Fruit fly (Drosophila melanogaster): ENCODE results near the gene Vps52.

Gene Vps52

DNA sequence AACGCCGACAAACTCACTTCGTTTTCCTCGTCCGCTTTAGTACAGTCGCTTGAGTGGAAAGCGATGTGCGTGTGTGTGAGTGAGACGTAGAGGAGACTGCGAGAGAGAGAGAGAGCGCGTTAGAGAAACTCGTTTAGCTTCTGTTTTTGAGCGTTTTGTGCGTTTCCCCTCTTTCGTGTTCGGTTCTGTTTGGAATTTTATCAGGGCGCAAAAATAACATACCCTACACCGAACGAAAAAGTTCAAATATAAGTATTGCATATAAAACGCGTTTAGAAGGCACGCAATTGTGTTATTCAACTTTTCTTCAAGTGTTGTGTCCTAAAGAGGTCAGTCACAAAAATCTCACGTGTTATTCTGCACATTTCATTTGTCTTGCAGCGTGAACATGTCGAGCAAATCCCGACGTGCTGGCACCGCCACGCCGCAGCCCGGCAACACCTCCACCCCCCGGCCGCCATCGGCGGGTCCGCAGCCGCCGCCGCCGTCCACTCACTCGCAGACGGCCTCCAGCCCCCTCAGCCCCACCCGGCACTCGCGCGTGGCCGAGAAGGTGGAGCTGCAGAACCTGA, 19.3 kb upstream of the Vps52 start:
- TF ChIP-seq Myc (optimal IDR thresholded peaks at IDR 0.05) (no peak), psq (optimal IDR thresholded peaks at IDR 0.05) (no peak), Sin3A (optimal IDR thresholded peaks at IDR 0.05) (no peak)

DNA sequence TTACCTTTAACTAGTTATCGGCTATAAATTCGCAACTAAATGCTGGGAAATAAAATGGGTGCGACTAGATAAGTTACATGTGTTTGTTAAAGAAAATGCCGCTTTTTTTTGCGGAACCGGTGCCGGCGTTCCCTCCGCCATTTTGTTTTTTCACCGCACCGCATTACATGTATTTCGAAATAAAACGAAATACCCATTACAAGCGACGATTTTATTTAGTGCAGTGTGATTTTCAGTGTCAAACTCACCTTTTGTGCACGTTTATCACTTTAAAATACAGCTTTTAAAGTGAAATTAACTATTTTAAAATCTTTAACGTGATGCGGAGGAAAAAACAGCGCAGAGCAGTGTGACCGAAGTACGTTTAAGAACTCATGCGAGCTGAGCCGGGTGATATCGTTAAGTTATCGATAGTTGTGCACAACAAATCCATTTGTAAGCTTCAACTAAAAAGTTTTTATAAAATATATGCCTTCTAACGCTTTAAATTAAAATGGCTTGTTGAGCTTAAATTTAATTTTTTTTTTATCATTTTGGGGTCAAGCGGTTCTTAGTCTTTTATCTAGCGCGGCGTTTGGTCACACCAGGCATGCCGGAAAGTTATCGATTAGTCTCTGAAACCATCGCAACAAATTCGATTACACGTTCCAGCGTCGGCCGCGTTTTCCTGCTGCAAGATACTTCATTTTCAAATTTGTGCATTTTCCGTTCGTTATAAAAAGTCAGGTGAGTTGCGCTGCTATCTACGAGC, 18.4 kb upstream of the Vps52 start, which contains the start of the genes Hel25E and Lam:
TSS of gene Hel25E (minus strand) at position 380 of the 751 bp plus-strand sequence.
TSS of gene Lam (plus strand) at position 546 of the 751 bp plus-strand sequence.
- TF ChIP-seq insv (optimal IDR thresholded peaks at IDR 0.05): no peak
- TF ChIP-seq Myc (optimal IDR thresholded peaks at IDR 0.05): no peak
- no peak for TF ChIP-seq psq (optimal IDR thresholded peaks at IDR 0.05)
- no peak for TF ChIP-seq ttk (optimal IDR thresholded peaks at IDR 0.05)
- no peak for TF ChIP-seq Sin3A (optimal IDR thresholded peaks at IDR 0.05)
- TF ChIP-seq h (optimal IDR thresholded peaks at IDR 0.05): no peak

DNA sequence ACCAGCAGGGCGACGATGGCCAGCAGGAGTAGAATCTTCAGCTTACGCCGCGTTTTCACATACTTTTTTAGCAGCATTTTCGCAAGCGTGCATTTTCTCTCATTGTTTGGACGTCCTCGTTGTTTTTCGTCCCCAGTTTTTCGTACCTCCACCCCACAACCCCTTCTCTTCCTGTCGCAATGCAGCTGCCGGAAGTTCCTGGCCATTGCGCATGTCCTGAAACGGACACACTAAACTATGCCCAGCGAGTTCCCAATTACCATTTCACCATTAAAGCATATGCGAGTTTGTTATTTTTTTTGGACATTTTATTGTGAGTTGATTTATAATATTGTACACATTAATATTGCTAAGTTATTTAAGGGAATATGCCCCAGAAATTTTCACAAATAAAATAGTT, 15.3 kb upstream of the Vps52 start, which contains the start of gene CG14015:
TSS of gene CG14015 (minus strand) at position 163 of the 400 bp plus-strand sequence.
- TF ChIP-seq Myc (optimal IDR thresholded peaks at IDR 0.05) (no peak), ttk (optimal IDR thresholded peaks at IDR 0.05) (no peak), insv (optimal IDR thresholded peaks at IDR 0.05) (no peak), psq (optimal IDR thresholded peaks at IDR 0.05) (no peak), Sin3A (optimal IDR thresholded peaks at IDR 0.05) (no peak), h (optimal IDR thresholded peaks at IDR 0.05) (no peak)

DNA sequence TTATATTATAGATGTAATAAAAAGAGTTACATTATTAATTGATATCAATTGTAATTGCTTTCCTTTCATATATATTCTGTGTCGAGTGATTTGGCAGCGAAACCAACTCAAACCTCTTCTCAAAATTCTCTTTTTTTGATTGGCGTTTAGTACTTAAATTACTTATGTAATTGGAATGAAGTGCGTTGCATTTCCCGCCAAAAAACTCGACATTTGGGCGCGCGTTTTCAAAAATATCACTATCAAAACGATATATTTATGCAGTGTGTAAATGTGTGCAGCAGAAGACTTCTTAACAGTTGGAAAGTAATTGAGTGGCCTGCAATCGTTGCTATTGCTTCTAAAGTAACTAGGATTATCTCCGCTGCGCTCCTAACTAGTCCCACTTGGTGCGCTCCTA, 13.4 kb upstream of the Vps52 start:
- TF ChIP-seq ttk (optimal IDR thresholded peaks at IDR 0.05) (no peak), psq (optimal IDR thresholded peaks at IDR 0.05) (no peak), h (optimal IDR thresholded peaks at IDR 0.05) (no peak), Sin3A (optimal IDR thresholded peaks at IDR 0.05) (no peak)

DNA sequence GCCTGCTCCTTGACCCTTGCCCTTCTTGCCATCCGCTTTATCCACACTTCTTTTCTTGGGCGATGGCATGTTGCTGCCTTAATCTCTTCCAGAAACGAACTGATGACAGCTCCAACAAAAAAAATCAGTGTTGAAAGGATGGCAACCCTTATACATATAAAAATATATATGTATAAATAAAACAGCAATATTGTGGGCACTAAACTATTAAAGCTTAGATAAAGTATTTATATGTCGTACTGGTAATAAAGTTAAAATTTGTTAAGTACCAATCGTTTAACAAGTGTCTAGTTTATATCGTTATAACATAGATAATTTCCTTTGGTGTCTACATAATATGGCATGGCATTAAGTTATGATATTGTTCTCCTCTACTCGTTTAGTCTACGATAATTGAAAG, 13.0 kb upstream of the Vps52 start, which contains the start of gene tomb:
TSS of gene tomb (minus strand) at position 101 of the 400 bp plus-strand sequence.
- no peak for TF ChIP-seq psq (optimal IDR thresholded peaks at IDR 0.05)
- no peak for TF ChIP-seq ttk (optimal IDR thresholded peaks at IDR 0.05)
- TF ChIP-seq h (optimal IDR thresholded peaks at IDR 0.05): no peak
- TF ChIP-seq Sin3A (optimal IDR thresholded peaks at IDR 0.05): no peak
- no peak for TF ChIP-seq insv (optimal IDR thresholded peaks at IDR 0.05)
- TF ChIP-seq Myc (optimal IDR thresholded peaks at IDR 0.05): no peak

DNA sequence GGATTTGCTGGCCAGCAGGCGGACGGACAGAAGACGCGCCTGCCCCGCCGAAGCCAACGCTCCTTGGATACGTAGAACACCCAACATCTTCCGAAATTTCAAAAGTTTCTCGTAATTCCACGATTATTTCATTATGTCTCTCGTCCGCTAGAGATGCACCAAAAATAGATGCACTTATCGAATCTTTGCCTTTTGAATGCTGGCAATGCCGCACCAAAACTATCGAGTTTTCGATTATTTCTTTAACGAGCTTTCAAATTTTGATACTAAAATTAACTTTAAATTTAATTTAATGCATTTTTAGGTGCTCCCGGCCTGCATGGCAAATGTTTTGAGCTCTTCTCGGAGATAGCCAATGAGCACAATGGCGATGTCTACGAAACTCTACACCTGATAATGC, 8.4 kb upstream of the Vps52 start, which contains the start of gene Coq6:
TSS of gene Coq6 (minus strand) at position 163 of the 400 bp plus-strand sequence.
- TF ChIP-seq psq (optimal IDR thresholded peaks at IDR 0.05): no peak
- TF ChIP-seq insv (optimal IDR thresholded peaks at IDR 0.05): no peak
- TF ChIP-seq h (optimal IDR thresholded peaks at IDR 0.05): no peak
- no peak for TF ChIP-seq Sin3A (optimal IDR thresholded peaks at IDR 0.05)
- no peak for TF ChIP-seq ttk (optimal IDR thresholded peaks at IDR 0.05)
- no peak for TF ChIP-seq Myc (optimal IDR thresholded peaks at IDR 0.05)

DNA sequence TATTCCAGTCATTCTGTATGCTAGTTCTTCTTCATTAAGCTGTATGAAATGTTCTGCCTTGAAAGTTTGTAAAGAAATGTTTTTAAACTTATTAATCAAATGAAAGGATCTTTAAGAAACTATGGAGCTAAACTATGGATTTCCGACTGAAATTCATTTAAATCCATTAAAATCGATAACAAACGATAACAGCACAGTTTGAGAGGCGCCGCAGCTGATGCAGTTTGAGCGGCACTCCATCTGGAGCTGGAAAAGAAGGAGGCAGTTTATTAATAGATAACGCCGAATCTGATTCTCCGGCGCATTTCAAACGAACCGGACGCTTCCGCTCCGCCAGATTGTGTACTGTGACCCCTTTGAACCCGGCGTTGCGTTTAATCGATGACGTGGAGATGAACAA, 4.2 kb upstream of the Vps52 start, which contains the start of gene CG31915:
TSS of gene CG31915 (plus strand) at position 263 of the 400 bp plus-strand sequence.
- TF ChIP-seq ttk (optimal IDR thresholded peaks at IDR 0.05) (no peak), Sin3A (optimal IDR thresholded peaks at IDR 0.05) (no peak), insv (optimal IDR thresholded peaks at IDR 0.05) (no peak), h (optimal IDR thresholded peaks at IDR 0.05) (no peak), Myc (optimal IDR thresholded peaks at IDR 0.05) (no peak), psq (optimal IDR thresholded peaks at IDR 0.05) (no peak)

DNA sequence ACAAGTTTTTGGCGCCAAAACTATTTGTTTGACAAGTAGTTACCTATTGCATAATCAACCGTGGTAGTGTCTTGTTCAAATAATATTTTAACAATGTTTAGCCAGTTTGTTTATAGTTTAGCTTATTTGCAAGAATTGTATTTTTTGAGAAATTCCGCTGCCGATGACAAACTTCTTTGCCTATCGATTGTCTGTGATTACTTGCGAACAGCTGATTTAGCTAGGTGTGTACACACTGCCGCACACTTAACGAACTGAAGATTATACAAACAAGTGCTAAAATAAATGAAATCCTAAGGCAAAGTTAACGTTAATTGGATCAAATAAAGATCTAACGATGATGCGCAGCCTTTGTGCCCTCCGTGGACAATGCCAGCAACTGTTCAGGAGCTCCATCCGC, 3.0 kb upstream of the Vps52 start, which contains the start of gene Cox11:
TSS of gene Cox11 (plus strand) at position 220 of the 400 bp plus-strand sequence.
- no peak for TF ChIP-seq psq (optimal IDR thresholded peaks at IDR 0.05)
- TF ChIP-seq h (optimal IDR thresholded peaks at IDR 0.05): no peak
- no peak for TF ChIP-seq Myc (optimal IDR thresholded peaks at IDR 0.05)
- TF ChIP-seq Sin3A (optimal IDR thresholded peaks at IDR 0.05): no peak
- TF ChIP-seq insv (optimal IDR thresholded peaks at IDR 0.05): no peak
- no peak for TF ChIP-seq ttk (optimal IDR thresholded peaks at IDR 0.05)

DNA sequence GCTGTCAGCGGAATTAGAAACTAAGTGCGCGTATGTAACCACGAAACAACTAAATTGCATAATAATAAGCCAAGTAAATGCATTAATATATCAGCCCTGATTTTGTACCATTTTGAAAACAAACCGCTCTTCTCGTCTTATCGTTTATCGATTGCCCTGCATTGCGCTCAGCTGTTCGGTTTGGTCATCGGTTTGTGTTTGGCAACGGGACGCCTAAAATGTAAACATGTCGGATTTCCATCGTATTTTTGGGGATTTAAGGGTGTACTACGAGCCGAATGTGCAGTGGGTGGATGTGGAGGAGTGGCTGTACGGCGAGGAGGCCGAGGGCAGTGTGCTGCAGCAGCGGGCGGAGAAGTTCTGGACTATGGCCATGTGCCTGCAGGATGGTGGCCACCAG, 2.0 kb upstream of the Vps52 start, which contains the start of gene Cap-D3:
TSS of gene Cap-D3 (plus strand) at position 183 of the 400 bp plus-strand sequence.
- TF ChIP-seq Sin3A (optimal IDR thresholded peaks at IDR 0.05): no peak
- no peak for TF ChIP-seq ttk (optimal IDR thresholded peaks at IDR 0.05)
- TF ChIP-seq Myc (optimal IDR thresholded peaks at IDR 0.05): no peak
- no peak for TF ChIP-seq insv (optimal IDR thresholded peaks at IDR 0.05)

DNA sequence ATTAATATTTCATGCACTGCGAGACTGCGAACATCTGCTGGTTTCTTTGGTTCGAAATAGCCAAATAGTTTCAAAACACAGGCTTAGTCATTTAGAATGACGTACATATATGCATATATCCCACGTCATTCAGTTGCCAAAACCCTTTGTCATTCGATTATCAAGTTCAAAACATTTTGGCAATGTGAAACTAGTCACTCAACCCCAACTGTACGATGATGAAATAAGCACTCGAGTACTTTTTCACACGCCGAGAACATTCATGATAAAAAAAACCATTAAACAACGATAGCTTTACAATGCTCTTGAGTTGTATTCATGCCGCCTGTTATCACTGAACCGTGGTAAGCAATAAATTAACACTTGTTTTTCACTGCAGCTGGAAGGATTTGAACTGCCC, 2.9 kb downstream of the Vps52 start:
- TF ChIP-seq Myc (optimal IDR thresholded peaks at IDR 0.05) (no peak), psq (optimal IDR thresholded peaks at IDR 0.05) (no peak), insv (optimal IDR thresholded peaks at IDR 0.05) (no peak), h (optimal IDR thresholded peaks at IDR 0.05) (no peak), Sin3A (optimal IDR thresholded peaks at IDR 0.05) (no peak), ttk (optimal IDR thresholded peaks at IDR 0.05) (no peak)

DNA sequence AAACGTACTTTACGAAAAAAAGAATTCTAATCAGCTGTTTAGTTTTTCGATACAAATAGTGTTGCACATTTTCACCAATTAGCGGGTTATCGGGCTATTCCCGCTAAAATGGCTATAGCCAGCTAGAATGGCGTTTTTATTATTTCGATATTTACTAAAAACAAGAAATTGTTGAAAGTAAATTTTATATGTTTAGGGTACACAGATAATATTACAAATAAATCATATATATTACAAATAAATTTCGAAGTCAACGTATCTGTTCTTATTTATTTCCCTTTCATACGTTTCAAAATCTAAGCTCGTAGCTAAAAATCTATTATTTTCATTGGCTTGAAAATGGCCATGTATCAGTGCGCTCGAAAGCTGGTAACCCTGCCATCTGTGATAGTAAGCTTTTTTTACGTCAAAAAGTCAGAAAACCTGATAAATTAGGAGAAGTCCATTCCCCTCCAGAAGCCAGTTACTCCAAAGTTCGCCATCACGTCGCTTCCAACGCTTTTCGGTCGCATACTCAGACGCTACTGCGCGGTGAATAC, 3.8 kb downstream of the Vps52 start, which contains the start of the genes CG7382 and cl:
TSS of gene CG7382 (minus strand) at position 51 of the 539 bp plus-strand sequence.
TSS of gene cl (plus strand) at position 290 of the 539 bp plus-strand sequence.
- TF ChIP-seq Myc (optimal IDR thresholded peaks at IDR 0.05) (no peak), Sin3A (optimal IDR thresholded peaks at IDR 0.05) (no peak), insv (optimal IDR thresholded peaks at IDR 0.05) (no peak), ttk (optimal IDR thresholded peaks at IDR 0.05) (no peak), psq (optimal IDR thresholded peaks at IDR 0.05) (no peak), h (optimal IDR thresholded peaks at IDR 0.05) (no peak)

DNA sequence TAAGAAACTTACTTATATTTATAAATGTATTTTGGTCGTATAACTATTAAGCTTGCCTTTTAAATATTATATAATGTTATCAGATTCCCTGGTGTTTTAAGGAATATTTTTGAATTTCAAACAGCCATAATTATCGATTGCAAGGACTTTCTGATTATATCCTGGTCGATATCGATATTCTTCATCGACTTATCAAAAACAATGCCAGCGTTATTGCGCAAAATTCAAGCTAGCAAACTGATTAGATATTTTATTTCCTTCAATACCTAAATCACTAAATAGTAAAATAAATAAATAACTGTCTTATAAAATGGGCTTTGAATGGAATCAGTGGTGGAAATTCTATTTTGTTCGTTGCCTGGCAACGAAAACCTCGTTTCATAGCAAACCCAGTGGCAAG, 6.3 kb downstream of the Vps52 start, which contains the start of gene CG14020:
TSS of gene CG14020 (plus strand) at position 345 of the 400 bp plus-strand sequence.
- no peak for TF ChIP-seq Myc (optimal IDR thresholded peaks at IDR 0.05)
- TF ChIP-seq Sin3A (optimal IDR thresholded peaks at IDR 0.05): no peak
- TF ChIP-seq ttk (optimal IDR thresholded peaks at IDR 0.05): no peak
- no peak for TF ChIP-seq h (optimal IDR thresholded peaks at IDR 0.05)
- no peak for TF ChIP-seq psq (optimal IDR thresholded peaks at IDR 0.05)

Measured in Kc167 (cell line).